Worm (Caenorhabditis elegans): ENCODE results near the gene act-4.

- TF ChIP-seq ztf-18 (tag; optimal IDR thresholded peaks at IDR 0.05) (no peak), dpl-1 (GFP tag; optimal IDR thresholded peaks at IDR 0.05) (no peak), him-1 (tag; optimal IDR thresholded peaks at IDR 0.05) (no peak), ama-1 (optimal IDR thresholded peaks at IDR 0.05) (no peak), ama-1 (GFP tag; optimal IDR thresholded peaks at IDR 0.05) (no peak), egrh-3 (GFP tag; IDR thresholded peaks at IDR 0.05) (no peak), nhr-27 (tag; optimal IDR thresholded peaks at IDR 0.05) (no peak), lin-35 (GFP tag; optimal IDR thresholded peaks at IDR 0.05) (no peak), F49E8.2 (tag; optimal IDR thresholded peaks at IDR 0.05; ENCODE audit: insufficient read depth) (no peak), B0019.2 (GFP tag; conservative IDR thresholded peaks at IDR 0.05) (no peak)
These were observed 46.0 kb upstream of the act-4 start for ce11 chrX:4914464-4914863.
